Worm (Caenorhabditis elegans) whole organism, late embryonic: ENCODE measurements around the gene dnc-1.

Experiments
- ceh-34 ChIP-seq: sonication (generic microtip); optimal IDR thresholded peaks from 2 replicates; lab custom pipeline; 2016; ENCODE audit warnings: mild to moderate bottlenecking, missing genetic modification characterization, missing compliant biosample characterization
- dve-1 ChIP-seq: sonication (generic microtip); optimal IDR thresholded peaks from 2 replicates; lab custom pipeline; 2017; ENCODE audit warnings: antibody characterized with exemption, mild to moderate bottlenecking, missing genetic modification characterization, missing compliant biosample characterization
- hlh-15 ChIP-seq: sonication (generic microtip); optimal IDR thresholded peaks from 2 replicates; lab custom pipeline; 2016; ENCODE audit warnings: missing genetic modification characterization, missing compliant biosample characterization
- madf-2 ChIP-seq: sonication (generic microtip); optimal IDR thresholded peaks from 2 replicates; lab custom pipeline; 2017; ENCODE audit warnings: missing genetic modification characterization, missing compliant biosample characterization
- mec-3 ChIP-seq: sonication (generic microtip); optimal IDR thresholded peaks from 2 replicates; lab custom pipeline; 2016; ENCODE audit warnings: borderline replicate concordance, missing genetic modification characterization, missing compliant biosample characterization
- pqm-1 ChIP-seq: sonication (generic microtip); optimal IDR thresholded peaks from 2 replicates; lab custom pipeline; 2016; ENCODE audit warnings: missing genetic modification characterization, missing compliant biosample characterization

- TF ChIP-seq madf-2 (tag; lab: Kevin White, UChicago) = no peak
- TF ChIP-seq mec-3 (tag; lab: Kevin White, UChicago) = no peak
- no peak for TF ChIP-seq pqm-1 (tag; lab: Kevin White, UChicago)
- no peak for TF ChIP-seq dve-1
- no peak for TF ChIP-seq ceh-34 (tag; lab: Kevin White, UChicago)
- no peak for TF ChIP-seq hlh-15 (tag; lab: Kevin White, UChicago)
These were observed 45.6 kb upstream of the dnc-1 start for ce11 chrIV:10978641-10979040.
